Worm (Caenorhabditis elegans) whole organism, young adult: Measurements from ENCODE around the gene scd-1.

ENCODE experiments used
- B0019.2 ChIP-seq: fragments of 200-800 bp; sonication (Bioruptor generic); conservative IDR thresholded peaks from 2 replicates; pipeline ENCODE4 v1.3.6; 2022; ENCODE audit warnings: missing genetic modification reagents, missing genetic modification characterization, missing compliant biosample characterization
- B0261.1 ChIP-seq: sonication (generic microtip); optimal IDR thresholded peaks from 2 replicates; lab custom pipeline; 2016; ENCODE audit warnings: mild to moderate bottlenecking, missing genetic modification characterization, moderate library complexity, missing compliant biosample characterization
- F33H1.4 ChIP-seq: fragments of 200-800 bp; sonication (Bioruptor generic); IDR thresholded peaks from 2 replicates; pipeline ENCODE4 v1.3.6; 2022; ENCODE audit warnings: missing genetic modification reagents, missing genetic modification characterization, missing compliant biosample characterization
- F49E8.2 ChIP-seq: sonication (generic microtip); optimal IDR thresholded peaks from 3 replicates; lab custom pipeline; 2017; ENCODE audit warnings: missing genetic modification characterization, mild to moderate bottlenecking, missing compliant biosample characterization, antibody characterized with exemption, moderate library complexity; ENCODE audit not compliant: insufficient read depth
- F52B5.7 ChIP-seq: sonication (generic microtip); optimal IDR thresholded peaks from 2 replicates; lab custom pipeline; 2016; ENCODE audit warnings: mild to moderate bottlenecking, missing genetic modification characterization, missing compliant biosample characterization
- F57A8.1 ChIP-seq: fragments of 200-800 bp; sonication (Bioruptor generic); optimal IDR thresholded peaks from 2 replicates; lab custom pipeline; 2018; ENCODE audit warnings: mild to moderate bottlenecking, missing genetic modification characterization, moderate library complexity, missing compliant biosample characterization
- T26A5.8 ChIP-seq: sonication (generic microtip); optimal IDR thresholded peaks from 2 replicates; lab custom pipeline; 2016; ENCODE audit warnings: missing genetic modification characterization, missing compliant biosample characterization
- Y53F4B.3 ChIP-seq: fragments of 200-800 bp; sonication (Bioruptor generic); IDR thresholded peaks from 2 replicates; pipeline ENCODE4 v1.3.6; 2022; ENCODE audit warnings: missing genetic modification reagents, missing genetic modification characterization, missing compliant biosample characterization
- Y53G8AR.9 ChIP-seq: fragments of 200-800 bp; sonication (Bioruptor generic); conservative IDR thresholded peaks from 2 replicates; pipeline ENCODE4 v1.3.6; 2022; ENCODE audit warnings: missing genetic modification reagents, missing genetic modification characterization, missing compliant biosample characterization
- Y79H2A.3 ChIP-seq: fragments of 200-800 bp; sonication (Bioruptor generic); conservative IDR thresholded peaks from 2 replicates; pipeline ENCODE4 v1.3.6; 2022; ENCODE audit warnings: missing genetic modification reagents, missing genetic modification characterization, missing compliant biosample characterization
- Y95B8A.8 ChIP-seq: fragments of 200-800 bp; sonication (Bioruptor generic); IDR thresholded peaks from 2 replicates; pipeline ENCODE4 v1.3.6; 2022; ENCODE audit warnings: missing genetic modification reagents, missing genetic modification characterization, missing compliant biosample characterization
- aptf-2 ChIP-seq: fragments of 200-800 bp; sonication (Bioruptor generic); conservative IDR thresholded peaks from 2 replicates; pipeline ENCODE4 v1.3.6; 2022; ENCODE audit warnings: missing genetic modification reagents, missing genetic modification characterization, missing compliant biosample characterization
- atf-7 ChIP-seq: sonication (generic microtip); optimal IDR thresholded peaks from 2 replicates; lab custom pipeline; 2017; ENCODE audit warnings: mild to moderate bottlenecking, missing genetic modification characterization, missing compliant biosample characterization
- attf-3 ChIP-seq: fragments of 200-800 bp; sonication (Bioruptor generic); conservative IDR thresholded peaks from 2 replicates; pipeline ENCODE4 v1.3.6; 2022; ENCODE audit warnings: missing genetic modification reagents, missing genetic modification characterization, missing compliant biosample characterization
- attf-6 ChIP-seq: fragments of 200-800 bp; sonication (Bioruptor generic); IDR thresholded peaks from 2 replicates; pipeline ENCODE4 v1.3.6; 2022; ENCODE audit warnings: missing genetic modification reagents, missing genetic modification characterization, missing compliant biosample characterization
- bed-1 ChIP-seq: fragments of 200-800 bp; sonication (Bioruptor generic); IDR thresholded peaks from 2 replicates; pipeline ENCODE4 v1.3.6; 2022; ENCODE audit warnings: missing genetic modification reagents, missing genetic modification characterization, missing compliant biosample characterization
- ccch-3 ChIP-seq: fragments of 200-800 bp; sonication (Bioruptor generic); optimal IDR thresholded peaks from 2 replicates; lab custom pipeline; 2018; ENCODE audit warnings: mild to moderate bottlenecking, missing genetic modification characterization, missing compliant biosample characterization
- cebp-1 ChIP-seq, 2 experiments: fragments of 200-800 bp in 1 of 2; sonication (Bioruptor generic) in 1 of 2; sonication (generic microtip) in 1 of 2; IDR thresholded peaks in 1 of 2; optimal IDR thresholded peaks in 1 of 2; 2 replicates each; pipeline versions ENCODE4 v1.3.6 to Lab custom; 2017 to 2022; ENCODE audit warnings: missing compliant biosample characterization in 2 of 2, missing genetic modification characterization in 2 of 2, mild to moderate bottlenecking in 1 of 2, missing genetic modification reagents in 1 of 2, moderate library complexity in 1 of 2
- cebp-2 ChIP-seq: fragments of 200-800 bp; sonication (Bioruptor generic); IDR thresholded peaks from 2 replicates; pipeline ENCODE4 v1.3.6; 2022; ENCODE audit warnings: missing genetic modification characterization, missing compliant biosample characterization
- dox-1 ChIP-seq: fragments of 200-800 bp; sonication (Bioruptor generic); IDR thresholded peaks from 2 replicates; pipeline ENCODE4 v1.3.6; 2022; ENCODE audit warnings: missing genetic modification reagents, missing genetic modification characterization, missing compliant biosample characterization
- egl-18 ChIP-seq: fragments of 200-800 bp; sonication (Bioruptor generic); IDR thresholded peaks from 2 replicates; pipeline ENCODE4 v1.3.6; 2022; ENCODE audit warnings: missing genetic modification reagents, missing genetic modification characterization, missing compliant biosample characterization
- egl-44 ChIP-seq: fragments of 200-800 bp; sonication (Bioruptor generic); IDR thresholded peaks from 2 replicates; pipeline ENCODE4 v1.3.6; 2022; ENCODE audit warnings: missing genetic modification reagents, missing genetic modification characterization, missing compliant biosample characterization
- ekl-4 ChIP-seq: fragments of 200-800 bp; sonication (Bioruptor generic); IDR thresholded peaks from 2 replicates; pipeline ENCODE4 v1.3.6; 2022; ENCODE audit warnings: missing genetic modification reagents, missing genetic modification characterization, missing compliant biosample characterization
- hsf-1 ChIP-seq: fragments of 200-800 bp; sonication (Bioruptor generic); IDR thresholded peaks from 2 replicates; pipeline ENCODE4 v1.3.6; 2022; ENCODE audit warnings: missing genetic modification reagents, missing genetic modification characterization, missing compliant biosample characterization
- let-607 ChIP-seq, 2 experiments: fragments of 200-800 bp in 1 of 2; sonication (Bioruptor generic) in 1 of 2; sonication (generic microtip) in 1 of 2; optimal IDR thresholded peaks; 2 replicates each; lab custom pipeline; 2016 to 2018; ENCODE audit warnings: mild to moderate bottlenecking in 2 of 2, missing compliant biosample characterization in 2 of 2, missing genetic modification characterization in 2 of 2, moderate library complexity in 2 of 2, missing genotype in 1 of 2
- madf-10 ChIP-seq: sonication (generic microtip); optimal IDR thresholded peaks from 2 replicates; lab custom pipeline; 2016; ENCODE audit warnings: mild to moderate bottlenecking, missing genetic modification characterization, missing compliant biosample characterization
- madf-6 ChIP-seq: fragments of 200-800 bp; sonication (Bioruptor generic); IDR thresholded peaks from 2 replicates; pipeline ENCODE4 v1.3.6; 2022; ENCODE audit warnings: missing genetic modification reagents, missing genetic modification characterization, missing compliant biosample characterization
- madf-8 ChIP-seq: fragments of 200-800 bp; sonication (Bioruptor generic); conservative IDR thresholded peaks from 2 replicates; pipeline ENCODE4 v1.3.6; 2022; ENCODE audit warnings: missing genetic modification reagents, missing genetic modification characterization, missing compliant biosample characterization
- mcd-1 ChIP-seq: fragments of 200-800 bp; sonication (Bioruptor generic); IDR thresholded peaks from 2 replicates; pipeline ENCODE4 v1.3.6; 2022; ENCODE audit warnings: missing genetic modification reagents, missing genetic modification characterization, missing compliant biosample characterization
- nfya-1 ChIP-seq: sonication (generic microtip); optimal IDR thresholded peaks from 2 replicates; lab custom pipeline; 2017; ENCODE audit warnings: antibody characterized with exemption, missing compliant biosample characterization, missing genetic modification characterization, borderline replicate concordance; ENCODE audit not compliant: insufficient read depth
- nfya-2 ChIP-seq: fragments of 200-800 bp; sonication (Bioruptor generic); IDR thresholded peaks from 2 replicates; pipeline ENCODE4 v1.3.6; 2022; ENCODE audit warnings: missing genetic modification reagents, missing genetic modification characterization, missing compliant biosample characterization
- nfyb-1 ChIP-seq: fragments of 200-800 bp; sonication (Bioruptor generic); IDR thresholded peaks from 2 replicates; pipeline ENCODE4 v1.3.6; 2022; ENCODE audit warnings: missing genetic modification reagents, missing genetic modification characterization, missing compliant biosample characterization
- nhr-80 ChIP-seq: sonication (generic microtip); optimal IDR thresholded peaks from 2 replicates; lab custom pipeline; 2016; ENCODE audit warnings: missing genetic modification characterization, missing compliant biosample characterization
- pha-4 ChIP-seq: fragments of 150-350 bp; sonication (generic microtip); optimal IDR thresholded peaks from 2 replicates; lab custom pipeline; 2014; ENCODE audit warnings: missing biosample characterization, missing genetic modification reagents, missing genetic modification characterization
- repo-1 ChIP-seq: sonication (generic microtip); optimal IDR thresholded peaks from 2 replicates; lab custom pipeline; 2017; ENCODE audit warnings: mild to moderate bottlenecking, missing genetic modification characterization, missing compliant biosample characterization
- tlf-1 ChIP-seq: fragments of 200-800 bp; sonication (Bioruptor generic); optimal IDR thresholded peaks from 2 replicates; lab custom pipeline; 2018; ENCODE audit warnings: mild to moderate bottlenecking, missing genetic modification characterization, missing compliant biosample characterization
- unc-62 ChIP-seq: fragments of 150-350 bp; optimal IDR thresholded peaks from 2 replicates; lab custom pipeline; 2014; ENCODE audit warnings: missing biosample characterization, missing genetic modification reagents, missing genetic modification characterization
- zfh-2 ChIP-seq: fragments of 200-800 bp; sonication (Bioruptor generic); conservative IDR thresholded peaks from 2 replicates; pipeline ENCODE4 v1.3.6; 2022; ENCODE audit warnings: missing genetic modification reagents, missing genetic modification characterization, missing compliant biosample characterization
- zim-3 ChIP-seq: sonication (generic microtip); optimal IDR thresholded peaks from 2 replicates; lab custom pipeline; 2017; ENCODE audit warnings: mild to moderate bottlenecking, missing genetic modification characterization, moderate library complexity, missing compliant biosample characterization
- ztf-18 ChIP-seq: sonication (generic microtip); optimal IDR thresholded peaks from 2 replicates; lab custom pipeline; 2016; ENCODE audit warnings: missing genotype, mild to moderate bottlenecking, missing genetic modification characterization, missing compliant biosample characterization
- ztf-22 ChIP-seq: fragments of 200-800 bp; sonication (Bioruptor generic); optimal IDR thresholded peaks from 2 replicates; lab custom pipeline; 2018; ENCODE audit warnings: mild to moderate bottlenecking, missing genetic modification characterization, moderate library complexity, missing compliant biosample characterization
- ztf-26 ChIP-seq: sonication (generic microtip); optimal IDR thresholded peaks from 2 replicates; lab custom pipeline; 2017; ENCODE audit warnings: missing genetic modification characterization, missing compliant biosample characterization
- ztf-3 ChIP-seq: fragments of 200-800 bp; sonication (Bioruptor generic); optimal IDR thresholded peaks from 2 replicates; lab custom pipeline; 2018; ENCODE audit warnings: mild to moderate bottlenecking, missing genetic modification characterization, missing compliant biosample characterization

The scd-1 gene

DNA sequence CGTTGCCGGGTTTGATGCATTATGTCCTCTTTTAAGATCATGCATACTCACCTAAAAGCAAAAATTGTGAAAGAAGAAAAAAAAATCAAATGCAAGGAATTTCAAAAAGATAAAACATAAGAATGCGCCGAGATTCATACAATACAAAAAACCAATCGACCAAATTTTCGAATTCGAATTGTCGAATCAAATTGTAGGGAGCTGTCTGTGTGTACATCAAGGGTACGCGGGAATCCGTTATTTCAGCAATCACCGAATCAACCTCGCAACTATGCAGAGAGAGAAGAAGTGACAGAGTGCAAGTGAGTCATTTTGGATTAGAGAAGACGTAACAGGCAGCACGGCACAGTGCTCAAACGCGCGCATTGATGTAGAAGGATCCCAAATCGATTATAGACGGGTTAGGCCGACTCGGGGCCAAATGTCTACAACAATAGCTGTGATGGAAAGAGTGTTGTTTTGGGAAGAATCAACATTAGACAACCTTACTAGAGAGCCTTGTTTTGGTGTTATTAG lies 22.2 kb downstream of the scd-1 start, which contains the start of gene sdz-19:
sdz-19 (minus strand) TSS at position 51 of the 516 bp plus-strand sequence.
- no peak for TF ChIP-seq aptf-2
- no peak for TF ChIP-seq Y95B8A.8
- no peak for TF ChIP-seq bed-1 (GFP tag; lab: Robert Waterston, UW)
- peak; percentile 57 for TF ChIP-seq zim-3 (tag; lab: Kevin White, UChicago)
- TF ChIP-seq ekl-4 (GFP tag; lab: Robert Waterston, UW) = peak; percentile 36; the same call in 1 of the 2 replicates
- TF ChIP-seq F52B5.7 (tag; lab: Kevin White, UChicago) = no peak
- TF ChIP-seq T26A5.8 = no peak
- TF ChIP-seq let-607 (tag; optimal IDR thresholded peaks at IDR 0.05; lab: Kevin White, UChicago) = no peak
- 0 out of 2 replicates have a peak, but pooled peaks have one; percentile 25 for TF ChIP-seq cebp-2 (GFP tag; lab: Robert Waterston, UW)
- TF ChIP-seq nfya-1 (tag; lab: Kevin White, UChicago) = no peak
- no peak for TF ChIP-seq B0019.2 (GFP tag; lab: Robert Waterston, UW)
- TF ChIP-seq egl-18 = no peak
- TF ChIP-seq dox-1 (GFP tag; lab: Robert Waterston, UW) = no peak
- TF ChIP-seq ztf-26 = no peak
- no peak for TF ChIP-seq B0261.1 (tag; lab: Kevin White, UChicago)
- no peak for TF ChIP-seq cebp-1 (GFP tag; IDR thresholded peaks at IDR 0.05; lab: Robert Waterston, UW)
- TF ChIP-seq cebp-1 (tag; optimal IDR thresholded peaks at IDR 0.05; lab: Kevin White, UChicago) = peak; percentile 27
- no peak for TF ChIP-seq madf-8 (GFP tag; lab: Robert Waterston, UW)
- peak; percentile 32; the same call in 1 of the 2 replicates for TF ChIP-seq madf-6 (GFP tag; lab: Robert Waterston, UW)
- no peak for TF ChIP-seq hsf-1 (GFP tag; lab: Robert Waterston, UW)
- 0 out of 2 replicates have a peak, but pooled peaks have one; percentile 22 for TF ChIP-seq attf-6 (GFP tag; lab: Robert Waterston, UW)
- no peak for TF ChIP-seq tlf-1 (GFP tag; lab: Kevin White, UChicago)
- TF ChIP-seq repo-1 (tag; lab: Kevin White, UChicago) = peak; percentile 1
- no peak for TF ChIP-seq attf-3 (GFP tag; lab: Robert Waterston, UW)
- no peak for TF ChIP-seq pha-4 (tag; lab: Kevin White, UChicago)
- no peak for TF ChIP-seq ztf-3 (GFP tag; lab: Kevin White, UChicago)
- no peak for TF ChIP-seq zfh-2 (GFP tag; lab: Robert Waterston, UW)

DNA sequence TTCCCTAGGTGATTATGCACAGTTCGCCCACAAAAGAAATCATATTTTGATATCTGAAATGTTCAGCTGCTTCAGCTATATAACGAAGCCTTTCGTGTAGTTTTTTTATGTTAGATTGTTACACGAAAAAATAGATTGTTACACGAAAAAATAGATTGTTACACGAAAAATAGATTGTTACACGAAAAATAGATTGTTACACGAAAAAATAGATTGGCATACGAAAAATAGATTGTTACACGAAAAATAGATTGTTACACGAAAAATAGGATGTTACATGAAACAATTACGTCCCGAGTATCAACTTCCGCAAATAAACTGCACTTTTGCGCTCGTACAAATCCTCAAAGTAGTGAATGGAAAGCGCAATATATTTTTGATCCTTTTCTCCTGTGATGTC lies 23.0 kb downstream of the scd-1 start:
- peak; percentile 97; the same call in 1 of the 2 replicates for TF ChIP-seq Y53F4B.3 (GFP tag; lab: Robert Waterston, UW)
- 0 out of 2 replicates have a peak, but pooled peaks have one; percentile 17 for TF ChIP-seq Y79H2A.3 (GFP tag; lab: Robert Waterston, UW)

DNA sequence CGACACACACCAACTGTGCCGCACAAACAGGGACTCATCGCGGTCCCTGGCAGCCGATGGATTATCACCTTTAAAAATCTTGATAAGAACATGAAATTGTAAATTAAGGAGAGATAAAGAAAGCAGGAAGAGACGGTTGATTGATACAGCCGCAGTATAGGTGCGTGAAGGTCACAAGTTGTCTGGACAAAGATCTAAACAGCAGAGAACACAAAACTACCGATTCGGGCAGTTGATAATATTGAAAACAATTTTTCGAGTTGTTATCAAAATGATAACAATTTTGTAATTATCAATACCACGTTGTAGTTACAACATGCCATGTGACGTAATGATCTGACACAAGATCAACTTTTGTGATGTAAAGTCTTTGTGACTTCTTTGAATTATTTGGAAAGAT lies 24.8 kb downstream of the scd-1 start:
- TF ChIP-seq let-607 (tag; optimal IDR thresholded peaks at IDR 0.05; lab: Kevin White, UChicago) (peak in 1 of 2 experiments; percentile 64), atf-7 (tag; lab: Kevin White, UChicago) (peak; percentile 71), F57A8.1 (GFP tag; lab: Kevin White, UChicago) (no peak), ztf-22 (GFP tag; lab: Kevin White, UChicago) (peak; percentile 70), nhr-80 (tag; lab: Kevin White, UChicago) (peak; percentile 84), unc-62 (GFP tag; lab: Kevin White, UChicago) (peak; percentile 2), pha-4 (tag; lab: Kevin White, UChicago) (peak; percentile 64), egl-44 (0 out of 2 replicates have a peak, but pooled peaks have one; percentile 37), ztf-26 (peak; percentile 86), nfyb-1 (GFP tag; lab: Robert Waterston, UW) (no peak), mcd-1 (GFP tag; lab: Robert Waterston, UW) (peak; percentile 38; the same call in 1 of the 2 replicates), ztf-18 (tag; lab: Kevin White, UChicago) (no peak), ccch-3 (GFP tag; lab: Kevin White, UChicago) (no peak), egl-18 (no peak), F49E8.2 (tag; lab: Kevin White, UChicago) (no peak), madf-10 (tag; lab: Kevin White, UChicago) (peak; percentile 8), F33H1.4 (GFP tag; lab: Robert Waterston, UW) (no peak), Y53G8AR.9 (GFP tag; lab: Robert Waterston, UW) (no peak), nfya-1 (tag; lab: Kevin White, UChicago) (no peak), ztf-3 (GFP tag; lab: Kevin White, UChicago) (peak; percentile 16), attf-6 (GFP tag; lab: Robert Waterston, UW) (no peak), tlf-1 (GFP tag; lab: Kevin White, UChicago) (peak; percentile 39), nfya-2 (GFP tag; lab: Robert Waterston, UW) (no peak)
